Worm (Caenorhabditis elegans) whole organism, L4/young adult: Measurements from ENCODE around the gene C29E4.10.

Experiments
- W03F9.2 ChIP-seq: fragments of 150-350 bp; optimal IDR thresholded peaks from 2 replicates; lab custom pipeline; 2014; ENCODE audit warnings: missing biosample characterization, missing genetic modification characterization
- dao-5 ChIP-seq: sonication (generic microtip); optimal IDR thresholded peaks from 2 replicates; lab custom pipeline; 2016; ENCODE audit warnings: missing genotype, missing genetic modification characterization, moderate library complexity, missing compliant biosample characterization
- him-1 ChIP-seq: sonication (generic microtip); optimal IDR thresholded peaks from 2 replicates; lab custom pipeline; 2016; ENCODE audit warnings: missing genotype, missing genetic modification reagents, missing genetic modification characterization, missing compliant biosample characterization

ce11 chrIII:7892333-7892732 lies 45.3 kb upstream of the C29E4.10 start:
- TF ChIP-seq dao-5 (tag; lab: Kevin White, UChicago), result no peak
- no peak for TF ChIP-seq him-1
- no peak for TF ChIP-seq W03F9.2
